Fruit fly (Drosophila melanogaster): ENCODE measurements around the gene CG44428.

Gene CG44428

dm6 chrX:13563483-13564443, 33.7 kb upstream of the CG44428 start, which contains the start of the genes CG46311 and Tpst (continued):
- TF ChIP-seq fkh (GFP tag; optimal IDR thresholded peaks at IDR 0.05) = peak; percentile 47
- TF ChIP-seq lz (GFP tag; optimal IDR thresholded peaks at IDR 0.05) = peak; percentile 68
- no peak for TF ChIP-seq CG10669 (GFP tag; optimal IDR thresholded peaks at IDR 0.05)
- TF ChIP-seq Blimp-1 (GFP tag; optimal IDR thresholded peaks at IDR 0.05) = no peak
- no peak for TF ChIP-seq CG16779 (tag; optimal IDR thresholded peaks at IDR 0.05)
- TF ChIP-seq CG7368 (GFP tag; optimal IDR thresholded peaks at IDR 0.05) = no peak
- TF ChIP-seq Hr4 (GFP tag; optimal IDR thresholded peaks at IDR 0.05) = no peak
- peak; percentile 65 for TF ChIP-seq CG6854 (GFP tag; optimal IDR thresholded peaks at IDR 0.05)
- no peak for TF ChIP-seq Eip93F (GFP tag; optimal IDR thresholded peaks at IDR 0.05)
- TF ChIP-seq net (GFP tag; optimal IDR thresholded peaks at IDR 0.05) = peak; percentile 42
- no peak for TF ChIP-seq dac (GFP tag; optimal IDR thresholded peaks at IDR 0.05)
- TF ChIP-seq CG9139 (GFP tag; optimal IDR thresholded peaks at IDR 0.05) = no peak
- no peak for TF ChIP-seq fd59A (GFP tag; optimal IDR thresholded peaks at IDR 0.05)
- TF ChIP-seq Ets96B (tag; optimal IDR thresholded peaks at IDR 0.05) = no peak
- peak; percentile 86 for TF ChIP-seq Eip78C (GFP tag)
- no peak for TF ChIP-seq vri (GFP tag; optimal IDR thresholded peaks at IDR 0.05)
- TF ChIP-seq esn (GFP tag; optimal IDR thresholded peaks at IDR 0.05) = peak; percentile 39
- no peak for TF ChIP-seq CG6792 (GFP tag; optimal IDR thresholded peaks at IDR 0.05)
- TF ChIP-seq acj6 (GFP tag; optimal IDR thresholded peaks at IDR 0.05) = peak; percentile 10
- TF ChIP-seq CG3919 (GFP tag; optimal IDR thresholded peaks at IDR 0.05) = peak; percentile 35
- TF ChIP-seq CG8632 (GFP tag; optimal IDR thresholded peaks at IDR 0.05) = no peak
- TF ChIP-seq CG1621 (tag; optimal IDR thresholded peaks at IDR 0.05) = peak; percentile 27
- peak; percentile 38 for TF ChIP-seq Met (GFP tag; optimal IDR thresholded peaks at IDR 0.05)
- no peak for TF ChIP-seq Sox15 (GFP tag; optimal IDR thresholded peaks at IDR 0.05)
- TF ChIP-seq topi (GFP tag; optimal IDR thresholded peaks at IDR 0.05) = peak; percentile 12
- peak; percentile 32 for TF ChIP-seq CG6808 (GFP tag; optimal IDR thresholded peaks at IDR 0.05)

- no peak for TF ChIP-seq achi (GFP tag; optimal IDR thresholded peaks at IDR 0.05)
- peak; percentile 14 for TF ChIP-seq vri (GFP tag; optimal IDR thresholded peaks at IDR 0.05)
These were observed 33.0 kb upstream of the CG44428 start for dm6 chrX:13563042-13563441.

- TF ChIP-seq Sox14 (GFP tag; optimal IDR thresholded peaks at IDR 0.05) (no peak), vri (GFP tag; optimal IDR thresholded peaks at IDR 0.05) (peak; percentile 15), fd59A (GFP tag; optimal IDR thresholded peaks at IDR 0.05) (no peak), lz (GFP tag; optimal IDR thresholded peaks at IDR 0.05) (no peak)
These were observed 31.3 kb upstream of the CG44428 start, which contains the start of gene CG32633 for dm6 chrX:13561371-13561770. TSS of gene CG32633 (plus strand) at chrX:13561671.

- TF ChIP-seq salr (GFP tag; optimal IDR thresholded peaks at IDR 0.05) (no peak), CG3919 (GFP tag; optimal IDR thresholded peaks at IDR 0.05) (no peak), topi (GFP tag; optimal IDR thresholded peaks at IDR 0.05) (no peak), CG11902 (GFP tag; optimal IDR thresholded peaks at IDR 0.05) (no peak), achi (GFP tag; optimal IDR thresholded peaks at IDR 0.05) (no peak), CG6792 (GFP tag; optimal IDR thresholded peaks at IDR 0.05) (no peak), pdm3 (GFP tag; optimal IDR thresholded peaks at IDR 0.05) (no peak), Eip93F (GFP tag; optimal IDR thresholded peaks at IDR 0.05) (no peak), CG31627 (GFP tag; optimal IDR thresholded peaks at IDR 0.05) (no peak), CG32006 (GFP tag; optimal IDR thresholded peaks at IDR 0.05) (no peak), Eip78C (GFP tag) (no peak), cyc (GFP tag; optimal IDR thresholded peaks at IDR 0.05) (no peak)
These were observed 26.1 kb upstream of the CG44428 start, which contains the start of gene CG32631 for dm6 chrX:13556172-13556571. TSS of gene CG32631 (plus strand) at chrX:13556472.
